Fruit fly (Drosophila melanogaster): ENCODE data around the gene Cyp4d2.

DNA sequence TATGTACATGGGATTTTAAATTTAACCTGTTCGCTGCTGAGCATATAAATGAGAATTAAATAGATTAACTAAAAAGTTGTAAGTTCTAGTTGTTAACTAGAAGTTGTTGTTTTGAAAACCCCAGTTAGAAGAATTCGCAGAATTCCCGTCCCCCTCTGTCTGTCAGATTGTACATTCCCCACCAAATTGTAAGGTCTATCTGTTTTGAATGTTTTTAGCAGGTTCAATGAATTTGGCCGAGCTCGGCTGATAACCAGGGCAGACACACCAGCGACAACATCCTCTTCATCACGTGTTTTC is 22.4 kb downstream of the Cyp4d2 start:
- TF ChIP-seq ovo (GFP tag; optimal IDR thresholded peaks at IDR 0.05) (no peak), CG14711 (tag; optimal IDR thresholded peaks at IDR 0.05) (no peak), CG33017 (tag; optimal IDR thresholded peaks at IDR 0.05) (no peak), cnc (optimal IDR thresholded peaks at IDR 0.05) (no peak), CG11617 (GFP tag; optimal IDR thresholded peaks at IDR 0.05) (no peak), kay (GFP tag; ENCODE audit: borderline replicate concordance) (no peak), CG1620 (GFP tag; optimal IDR thresholded peaks at IDR 0.05) (no peak), CG5204 (GFP tag; optimal IDR thresholded peaks at IDR 0.05) (no peak)

Data from whole organism, adult.